Worm (Caenorhabditis elegans) whole organism, young adult: ENCODE results near the gene Y39A1A.20.

ENCODE experiments used
- F57A8.1 ChIP-seq: fragments of 200-800 bp; sonication (Bioruptor generic); optimal IDR thresholded peaks from 2 replicates; lab custom pipeline; 2018; ENCODE audit warnings: mild to moderate bottlenecking, missing genetic modification characterization, moderate library complexity, missing compliant biosample characterization
- Y53G8AR.9 ChIP-seq: fragments of 200-800 bp; sonication (Bioruptor generic); conservative IDR thresholded peaks from 2 replicates; pipeline ENCODE4 v1.3.6; 2022; ENCODE audit warnings: missing genetic modification reagents, missing genetic modification characterization, missing compliant biosample characterization

DNA sequence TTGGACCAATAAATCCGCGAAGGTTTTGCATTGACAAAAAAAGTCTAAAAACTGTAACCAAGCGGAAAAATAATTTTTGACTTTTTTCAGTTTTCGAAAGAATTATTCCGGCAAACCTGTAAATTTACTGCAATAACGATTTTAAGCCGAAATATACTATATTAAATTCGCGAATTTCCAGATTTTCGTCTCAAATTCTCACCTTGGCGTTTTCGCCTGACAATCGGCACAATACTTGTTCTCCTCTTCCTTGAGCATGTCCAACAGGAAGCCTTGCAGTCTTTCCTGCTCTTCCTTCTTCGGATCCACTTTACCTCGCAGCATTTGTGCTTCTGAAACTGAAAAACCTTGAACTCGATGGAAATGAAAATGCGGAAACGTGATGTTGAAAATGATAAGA is 39.1 kb upstream of the Y39A1A.20 start, which contains the start of gene smap-1:
- TF ChIP-seq F57A8.1 (GFP tag; lab: Kevin White, UChicago) (no peak), Y53G8AR.9 (GFP tag; lab: Robert Waterston, UW) (no peak)
